Fruit fly (Drosophila melanogaster) whole organism, embryonic: ENCODE measurements around the gene Gr98b.
A peak's percentile ranks its signal among the peaks of the same experiment; 100 is the strongest.

ENCODE experiments used
- Adf1 ChIP-seq: fragments of 200-800 bp; sonication (Bioruptor generic); IDR thresholded peaks from 2 replicates; pipeline ENCODE4 v1.3.6; 2022; ENCODE audit warnings: missing biosample characterization, missing genetic modification characterization
- Antp ChIP-seq: fragments of 200-800 bp; sonication (Bioruptor generic); optimal IDR thresholded peaks from 3 replicates; lab custom pipeline; 2016; ENCODE audit warnings: missing biosample characterization, missing genetic modification characterization
- Atf6 ChIP-seq: fragments of 200-800 bp; sonication (Bioruptor generic); IDR thresholded peaks from 2 replicates; pipeline ENCODE4 v1.3.6; 2022; ENCODE audit warnings: missing biosample characterization, missing genetic modification characterization
- Awh ChIP-seq: fragments of 200-800 bp; sonication (Bioruptor generic); IDR thresholded peaks from 2 replicates; pipeline ENCODE4, ENCODE4 v1.3.6; 2022; ENCODE audit warnings: missing biosample characterization, missing genetic modification characterization
- B-H1 ChIP-seq: fragments of 200-800 bp; sonication (Bioruptor generic); IDR thresholded peaks from 3 replicates; pipeline ENCODE4 v1.3.6; 2022; ENCODE audit warnings: missing biosample characterization, missing genetic modification characterization
- CG10979 ChIP-seq: fragments of 200-800 bp; sonication (Bioruptor generic); optimal IDR thresholded peaks from 2 replicates; lab custom pipeline; 2018; ENCODE audit warnings: missing biosample characterization, mild to moderate bottlenecking, missing genetic modification characterization, moderate library complexity
- CG12659 ChIP-seq: fragments of 200-800 bp; sonication (Bioruptor generic); optimal IDR thresholded peaks from 3 replicates; lab custom pipeline; 2017; ENCODE audit warnings: mild to moderate bottlenecking, missing biosample characterization, missing genetic modification reagents, missing genetic modification characterization
- CG16863 ChIP-seq: fragments of 200-800 bp; sonication (Bioruptor generic); optimal IDR thresholded peaks from 3 replicates; lab custom pipeline; 2016; ENCODE audit warnings: missing biosample characterization, missing genetic modification characterization
- CG17612 ChIP-seq: fragments of 200-800 bp; sonication (Bioruptor generic); IDR thresholded peaks from 2 replicates; pipeline ENCODE4 v1.3.6; 2022; ENCODE audit warnings: missing biosample characterization, missing genetic modification characterization
- CG17829 ChIP-seq: fragments of 200-800 bp; optimal IDR thresholded peaks from 2 replicates; lab custom pipeline; 2019; ENCODE audit warnings: missing biosample characterization, mild to moderate bottlenecking, missing genetic modification characterization, moderate library complexity
- CG18476 ChIP-seq: fragments of 200-800 bp; sonication (Bioruptor generic); optimal IDR thresholded peaks from 2 replicates; lab custom pipeline; 2016; ENCODE audit warnings: missing biosample characterization, mild to moderate bottlenecking, missing genetic modification characterization
- CG2199 ChIP-seq: fragments of 200-800 bp; sonication (Bioruptor generic); IDR thresholded peaks from 3 replicates; pipeline ENCODE4 v1.3.6; 2022; ENCODE audit warnings: missing biosample characterization, missing genetic modification characterization
- CG2875 ChIP-seq: fragments of 200-800 bp; sonication (Bioruptor generic); optimal IDR thresholded peaks from 2 replicates; lab custom pipeline; 2017; ENCODE audit warnings: missing biosample characterization, mild to moderate bottlenecking, missing genetic modification characterization, missing genetic modification reagents
- CG32767 ChIP-seq: fragments of 200-800 bp; sonication (Bioruptor generic); IDR thresholded peaks from 2 replicates; pipeline ENCODE4 v1.3.6; 2022; ENCODE audit warnings: missing biosample characterization, missing genetic modification characterization
- CG32772 ChIP-seq: fragments of 200-800 bp; sonication (Bioruptor generic); IDR thresholded peaks from 2 replicates; pipeline ENCODE4 v1.3.6; 2022; ENCODE audit warnings: missing biosample characterization, missing genetic modification characterization
- CG4360 ChIP-seq: fragments of 200-800 bp; sonication (Bioruptor generic); IDR thresholded peaks from 2 replicates; pipeline ENCODE4 v1.3.6; 2022; ENCODE audit warnings: missing biosample characterization, missing genetic modification characterization
- CG8281 ChIP-seq: fragments of 200-800 bp; sonication (Bioruptor generic); optimal IDR thresholded peaks from 2 replicates; lab custom pipeline; 2018; ENCODE audit warnings: missing biosample characterization, mild to moderate bottlenecking, missing genetic modification characterization, moderate library complexity
- CG8359 ChIP-seq: fragments of 200-800 bp; sonication (Bioruptor generic); optimal IDR thresholded peaks from 2 replicates; lab custom pipeline; 2017; ENCODE audit warnings: missing biosample characterization, mild to moderate bottlenecking, missing genetic modification characterization, borderline replicate concordance
- CG9437 ChIP-seq: fragments of 200-800 bp; sonication (Bioruptor generic); optimal IDR thresholded peaks from 2 replicates; lab custom pipeline; 2018; ENCODE audit warnings: missing biosample characterization, mild to moderate bottlenecking, missing genetic modification characterization
- Hey ChIP-seq: fragments of 200-800 bp; sonication (Bioruptor generic); optimal IDR thresholded peaks from 3 replicates; lab custom pipeline; 2018; ENCODE audit warnings: missing biosample characterization, mild to moderate bottlenecking, missing genetic modification characterization
- Hr3 ChIP-seq: fragments of 200-800 bp; sonication (Bioruptor generic); optimal IDR thresholded peaks from 3 replicates; lab custom pipeline; 2016; ENCODE audit warnings: missing biosample characterization, missing genetic modification characterization
- Hr51 ChIP-seq, 2 experiments: fragments of 200-800 bp; sonication (Bioruptor generic); optimal IDR thresholded peaks; 2 replicates in 1 of 2; 3 replicates in 1 of 2; lab custom pipeline; 2016 to 2018; ENCODE audit warnings: missing biosample characterization in 2 of 2, missing genetic modification characterization in 2 of 2, mild to moderate bottlenecking in 1 of 2, moderate library complexity in 1 of 2
- Kr ChIP-seq: fragments of 200-800 bp; sonication (Bioruptor generic); optimal IDR thresholded peaks from 2 replicates; lab custom pipeline; 2017; ENCODE audit warnings: missing biosample characterization, mild to moderate bottlenecking, missing genetic modification characterization
- MTF-1 ChIP-seq: fragments of 200-800 bp; sonication (Bioruptor generic); optimal IDR thresholded peaks from 2 replicates; lab custom pipeline; 2018; ENCODE audit warnings: missing biosample characterization, mild to moderate bottlenecking, missing genetic modification characterization, borderline replicate concordance
- Oli ChIP-seq: fragments of 200-800 bp; sonication (Bioruptor generic); optimal IDR thresholded peaks from 2 replicates; lab custom pipeline; 2018; ENCODE audit warnings: missing biosample characterization, mild to moderate bottlenecking, missing genetic modification characterization, moderate library complexity
- Ptx1 ChIP-seq: fragments of 200-800 bp; sonication (Bioruptor generic); IDR thresholded peaks from 2 replicates; pipeline ENCODE4 v1.3.6; 2022; ENCODE audit warnings: missing biosample characterization, missing genetic modification characterization
- Six4 ChIP-seq: fragments of 200-800 bp; sonication (Bioruptor generic); optimal IDR thresholded peaks from 2 replicates; lab custom pipeline; 2016; ENCODE audit warnings: missing biosample characterization, missing genetic modification characterization
- Ssrp ChIP-seq: fragments of 200-800 bp; sonication (Bioruptor generic); optimal IDR thresholded peaks from 2 replicates; lab custom pipeline; 2018; ENCODE audit warnings: missing biosample characterization, mild to moderate bottlenecking, missing genetic modification characterization, moderate library complexity
- TFAM ChIP-seq: fragments of 200-800 bp; sonication (Bioruptor generic); optimal IDR thresholded peaks from 2 replicates; lab custom pipeline; 2017; ENCODE audit warnings: missing biosample characterization, missing genetic modification characterization, inconsistent platforms
- bbx ChIP-seq: fragments of 200-800 bp; sonication (Bioruptor generic); IDR thresholded peaks from 2 replicates; pipeline ENCODE4 v1.3.6; 2022; ENCODE audit warnings: missing biosample characterization, missing genetic modification characterization; ENCODE audit not compliant: partially characterized antibody
- chm ChIP-seq: fragments of 200-800 bp; sonication (Bioruptor generic); IDR thresholded peaks from 2 replicates; pipeline ENCODE4 v1.3.6; 2022; ENCODE audit warnings: missing biosample characterization, missing genetic modification characterization
- disco-r ChIP-seq: fragments of 200-800 bp; sonication (Bioruptor generic); optimal IDR thresholded peaks from 2 replicates; lab custom pipeline; 2016; ENCODE audit warnings: missing biosample characterization, missing genetic modification characterization
- dm ChIP-seq: fragments of 200-800 bp; sonication (Bioruptor generic); optimal IDR thresholded peaks from 3 replicates; lab custom pipeline; 2016; ENCODE audit warnings: missing biosample characterization, missing genetic modification characterization
- eyg ChIP-seq: fragments of 200-800 bp; sonication (Bioruptor generic); optimal IDR thresholded peaks from 3 replicates; lab custom pipeline; 2016; ENCODE audit warnings: missing biosample characterization, missing genetic modification characterization
- ftz-f1 ChIP-seq: fragments of 200-800 bp; sonication (Bioruptor generic); optimal IDR thresholded peaks from 2 replicates; lab custom pipeline; 2016; ENCODE audit warnings: missing biosample characterization, missing genetic modification characterization
- gcm ChIP-seq: fragments of 200-800 bp; sonication (Bioruptor generic); optimal IDR thresholded peaks from 2 replicates; lab custom pipeline; 2019; ENCODE audit warnings: missing biosample characterization, mild to moderate bottlenecking, missing genetic modification characterization, moderate library complexity
- gem ChIP-seq: fragments of 200-800 bp; sonication (Bioruptor generic); optimal IDR thresholded peaks from 2 replicates; lab custom pipeline; 2019; ENCODE audit warnings: missing biosample characterization, mild to moderate bottlenecking, missing genetic modification characterization, moderate library complexity
- grn ChIP-seq: fragments of 200-800 bp; sonication (Bioruptor generic); optimal IDR thresholded peaks from 3 replicates; lab custom pipeline; 2017; ENCODE audit warnings: missing biosample characterization, missing genetic modification characterization
- gro ChIP-seq: fragments of 200-800 bp; sonication (Bioruptor generic); optimal IDR thresholded peaks from 2 replicates; lab custom pipeline; 2016; ENCODE audit warnings: missing biosample characterization, missing genetic modification characterization
- gsb-n ChIP-seq: fragments of 200-800 bp; sonication (Bioruptor generic); optimal IDR thresholded peaks from 3 replicates; lab custom pipeline; 2018; ENCODE audit warnings: missing biosample characterization, mild to moderate bottlenecking, missing genetic modification characterization
- h ChIP-seq: fragments of >200 bp; optimal IDR thresholded peaks from 2 replicates; lab custom pipeline; 2017
- nerfin-1 ChIP-seq: fragments of 200-800 bp; sonication (Bioruptor generic); optimal IDR thresholded peaks from 3 replicates; lab custom pipeline; 2019; ENCODE audit warnings: missing biosample characterization, mild to moderate bottlenecking, missing genetic modification characterization, moderate library complexity
- org-1 ChIP-seq: fragments of 200-800 bp; sonication (Bioruptor generic); optimal IDR thresholded peaks from 2 replicates; lab custom pipeline; 2017; ENCODE audit warnings: missing biosample characterization, missing genetic modification characterization
- peb ChIP-seq: fragments of 200-800 bp; sonication (Bioruptor generic); IDR thresholded peaks from 2 replicates; pipeline ENCODE4 v1.3.6; 2022; ENCODE audit warnings: missing biosample characterization, missing genetic modification characterization
- phol ChIP-seq: fragments of 200-800 bp; sonication (Bioruptor generic); optimal IDR thresholded peaks from 3 replicates; lab custom pipeline; 2018; ENCODE audit warnings: missing biosample characterization, mild to moderate bottlenecking, missing genetic modification characterization, moderate library complexity
- psq ChIP-seq: fragments of 200-800 bp; sonication (Bioruptor generic); optimal IDR thresholded peaks from 2 replicates; lab custom pipeline; 2017; ENCODE audit warnings: missing biosample characterization, missing genetic modification characterization
- ro ChIP-seq: fragments of 200-800 bp; sonication (Bioruptor generic); IDR thresholded peaks from 2 replicates; pipeline ENCODE4 v1.3.6; 2022; ENCODE audit warnings: missing biosample characterization, missing genetic modification characterization
- shn ChIP-seq: fragments of 200-800 bp; sonication (Bioruptor generic); optimal IDR thresholded peaks from 3 replicates; lab custom pipeline; 2016; ENCODE audit warnings: missing biosample characterization, missing genetic modification characterization
- slbo ChIP-seq: fragments of 200-800 bp; sonication (Bioruptor generic); IDR thresholded peaks from 2 replicates; pipeline ENCODE4 v1.3.6; 2022; ENCODE audit warnings: missing biosample characterization, missing genetic modification characterization
- tgo ChIP-seq: fragments of 200-800 bp; sonication (Bioruptor generic); IDR thresholded peaks from 3 replicates; pipeline ENCODE4 v1.3.6; 2022; ENCODE audit warnings: missing biosample characterization, missing genetic modification characterization
- wek ChIP-seq: fragments of 200-800 bp; sonication (Bioruptor generic); optimal IDR thresholded peaks from 3 replicates; lab custom pipeline; 2018; ENCODE audit warnings: missing biosample characterization, mild to moderate bottlenecking, missing genetic modification characterization, moderate library complexity
- zen2 ChIP-seq: fragments of 200-800 bp; sonication (Bioruptor generic); IDR thresholded peaks from 3 replicates; pipeline ENCODE4 v1.3.6; 2022; ENCODE audit warnings: missing biosample characterization, missing genetic modification characterization; ENCODE audit not compliant: partially characterized antibody

Gene Gr98b

DNA sequence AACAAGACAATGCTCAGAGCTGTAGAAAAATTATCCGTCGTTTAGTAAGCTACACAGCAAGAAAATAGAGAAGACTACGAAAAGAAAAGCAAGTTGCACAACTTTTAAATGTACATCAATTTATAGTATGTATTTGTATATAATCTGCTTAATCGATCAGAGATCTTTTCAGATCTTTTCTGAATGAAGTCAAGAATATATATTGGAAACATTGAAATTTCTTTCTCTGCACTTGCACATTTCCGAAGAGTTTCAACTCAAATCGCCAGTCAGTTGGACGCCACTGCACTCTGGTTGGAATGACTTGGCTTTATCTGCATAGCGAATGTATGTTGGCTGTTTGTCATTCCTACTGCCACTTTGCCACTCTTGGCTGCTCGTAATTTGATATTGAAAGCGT is 11.6 kb downstream of the Gr98b start (continued):
- TF ChIP-seq CG2875 = peak; percentile 60
- TF ChIP-seq MTF-1 (GFP tag; lab: Kevin White, UChicago) = no peak
- TF ChIP-seq ftz-f1 (GFP tag; lab: Kevin White, UChicago) = no peak
- no peak for TF ChIP-seq zen2 (GFP tag; lab: Robert Waterston, UW)
- TF ChIP-seq B-H1 (GFP tag; lab: Robert Waterston, UW) = peak; percentile 32; the same call in 2 of the 3 replicates
- no peak for TF ChIP-seq eyg (GFP tag; lab: Kevin White, UChicago)
- no peak for TF ChIP-seq h (lab: Kevin White, UChicago)
- no peak for TF ChIP-seq psq
- TF ChIP-seq disco-r = no peak
- no peak for TF ChIP-seq grn (GFP tag; lab: Kevin White, UChicago)
- no peak for TF ChIP-seq nerfin-1
- TF ChIP-seq gem (tag; lab: Kevin White, UChicago) = peak; percentile 74
- TF ChIP-seq Hey (tag; lab: Kevin White, UChicago) = no peak
- no peak for TF ChIP-seq dm
- no peak for TF ChIP-seq CG16863
- peak; percentile 68 for TF ChIP-seq CG10979 (tag; lab: Kevin White, UChicago)
- peak; percentile 1 for TF ChIP-seq CG12659 (GFP tag; lab: Kevin White, UChicago)
- TF ChIP-seq ro (GFP tag; lab: Robert Waterston, UW) = no peak
- TF ChIP-seq CG4360 = no peak
- TF ChIP-seq Kr = no peak
- peak; percentile 29 for TF ChIP-seq gsb-n (tag; lab: Kevin White, UChicago)
- TF ChIP-seq Awh (GFP tag; lab: Robert Waterston, UW) = 0 out of 2 replicates have a peak, but pooled peaks have one; percentile 45
- peak; percentile 50 for TF ChIP-seq Oli (tag; lab: Kevin White, UChicago)
- no peak for TF ChIP-seq TFAM
- TF ChIP-seq CG32772 = peak; percentile 34; the same call in 1 of the 2 replicates
- TF ChIP-seq slbo (GFP tag; lab: Robert Waterston, UW) = no peak
- TF ChIP-seq wek (GFP tag; lab: Kevin White, UChicago) = no peak
- no peak for TF ChIP-seq CG18476
- peak; percentile 8 for TF ChIP-seq org-1 (GFP tag; lab: Kevin White, UChicago)
- no peak for TF ChIP-seq CG32767 (GFP tag; lab: Robert Waterston, UW)
- 0 out of 2 replicates have a peak, but pooled peaks have one; percentile 21 for TF ChIP-seq chm (GFP tag; lab: Robert Waterston, UW)
- TF ChIP-seq CG17612 = no peak
- TF ChIP-seq CG2199 (GFP tag; lab: Robert Waterston, UW) = no peak
- no peak; the same call in 1 of the 2 replicates for TF ChIP-seq Atf6
- peak; percentile 62 for TF ChIP-seq Ptx1 (GFP tag; lab: Robert Waterston, UW)
- TF ChIP-seq Hr51 (GFP tag; optimal IDR thresholded peaks at IDR 0.05; lab: Kevin White, UChicago) = peak in 1 of 2 experiments; percentile 77
- TF ChIP-seq CG8281 (tag; lab: Kevin White, UChicago) = no peak
- peak; percentile 23 for TF ChIP-seq Six4 (GFP tag; lab: Kevin White, UChicago)
- TF ChIP-seq tgo (GFP tag; lab: Robert Waterston, UW) = peak; percentile 57
- TF ChIP-seq CG9437 = peak; percentile 2
- no peak for TF ChIP-seq peb (GFP tag; lab: Robert Waterston, UW)
- TF ChIP-seq CG17829 (tag; lab: Kevin White, UChicago) = peak; percentile 65
- TF ChIP-seq Adf1 (GFP tag; lab: Robert Waterston, UW) = no peak
- TF ChIP-seq shn = no peak
- TF ChIP-seq Ssrp (tag; lab: Kevin White, UChicago) = peak; percentile 54
- TF ChIP-seq phol = peak; percentile 66
- no peak for TF ChIP-seq gro (GFP tag; lab: Kevin White, UChicago)
- peak; percentile 26 for TF ChIP-seq gcm
- peak; percentile 24 for TF ChIP-seq Hr3 (GFP tag; lab: Kevin White, UChicago)
- no peak for TF ChIP-seq bbx (GFP tag; lab: Robert Waterston, UW)
- TF ChIP-seq Antp (GFP tag; lab: Kevin White, UChicago) = no peak
- no peak for TF ChIP-seq CG8359 (GFP tag; lab: Kevin White, UChicago)
